Worm (Caenorhabditis elegans) whole organism, L4/young adult: ENCODE results near the gene prkl-1.

Source experiments
- W03F9.2 ChIP-seq: fragments of 150-350 bp; optimal IDR thresholded peaks from 2 replicates; lab custom pipeline; 2014; ENCODE audit warnings: missing biosample characterization, missing genetic modification characterization
- him-1 ChIP-seq: sonication (generic microtip); optimal IDR thresholded peaks from 2 replicates; lab custom pipeline; 2016; ENCODE audit warnings: missing genotype, missing genetic modification reagents, missing genetic modification characterization, missing compliant biosample characterization

- TF ChIP-seq W03F9.2 (tag; lab: Kevin White, UChicago) (no peak), him-1 (tag; lab: Kevin White, UChicago) (no peak)
These were observed 37.1 kb upstream of the prkl-1 start, which contains the start of gene adah-1 for ce11 chrIV:7023858-7024257.
